Worm (Caenorhabditis elegans) whole organism, late embryonic: ENCODE data around the gene T10D4.11.

Source experiments
- C08G9.2 ChIP-seq: sonication (generic microtip); optimal IDR thresholded peaks from 2 replicates; lab custom pipeline; 2016; ENCODE audit warnings: mild to moderate bottlenecking, missing genetic modification characterization, moderate library complexity, missing compliant biosample characterization
- C38D4.7 ChIP-seq: fragments of 200-800 bp; sonication (Bioruptor generic); optimal IDR thresholded peaks from 2 replicates; lab custom pipeline; 2018; ENCODE audit warnings: mild to moderate bottlenecking, missing genetic modification characterization, moderate library complexity, missing compliant biosample characterization
- K09A11.1 ChIP-seq: sonication (generic microtip); optimal IDR thresholded peaks from 2 replicates; lab custom pipeline; 2017; ENCODE audit warnings: antibody characterized with exemption, mild to moderate bottlenecking, missing genetic modification characterization, missing compliant biosample characterization; ENCODE audit not compliant: insufficient read depth
- Y22D7AL.16 ChIP-seq: sonication (generic microtip); optimal IDR thresholded peaks from 2 replicates; lab custom pipeline; 2016; ENCODE audit warnings: missing genetic modification characterization, missing compliant biosample characterization
- ahr-1 ChIP-seq: sonication (generic microtip); optimal IDR thresholded peaks from 2 replicates; lab custom pipeline; 2016; ENCODE audit warnings: missing genetic modification characterization, missing compliant biosample characterization
- ama-1 ChIP-seq: fragments of 150-350 bp; optimal IDR thresholded peaks from 2 replicates; lab custom pipeline; 2014
- ceh-2 ChIP-seq: sonication (generic microtip); optimal IDR thresholded peaks from 2 replicates; lab custom pipeline; 2016; ENCODE audit warnings: missing genotype, missing genetic modification characterization, missing compliant biosample characterization
- ceh-34 ChIP-seq: sonication (generic microtip); optimal IDR thresholded peaks from 2 replicates; lab custom pipeline; 2016; ENCODE audit warnings: mild to moderate bottlenecking, missing genetic modification characterization, missing compliant biosample characterization
- ceh-45 ChIP-seq: fragments of 200-800 bp; sonication (Bioruptor generic); IDR thresholded peaks from 2 replicates; pipeline ENCODE4 v1.3.6; 2022; ENCODE audit warnings: missing genetic modification reagents, missing genetic modification characterization, missing compliant biosample characterization
- ceh-48 ChIP-seq: sonication (generic microtip); optimal IDR thresholded peaks from 2 replicates; lab custom pipeline; 2016; ENCODE audit warnings: missing genetic modification characterization, inconsistent platforms, missing compliant biosample characterization
- ceh-6 ChIP-seq: fragments of 200-800 bp; sonication (Bioruptor generic); optimal IDR thresholded peaks from 2 replicates; lab custom pipeline; 2018; ENCODE audit warnings: mild to moderate bottlenecking, missing genetic modification characterization, missing compliant biosample characterization
- ceh-9 ChIP-seq: sonication (generic microtip); optimal IDR thresholded peaks from 2 replicates; lab custom pipeline; 2016; ENCODE audit warnings: mild to moderate bottlenecking, missing genetic modification characterization, inconsistent platforms, missing compliant biosample characterization
- dve-1 ChIP-seq: sonication (generic microtip); optimal IDR thresholded peaks from 2 replicates; lab custom pipeline; 2017; ENCODE audit warnings: antibody characterized with exemption, mild to moderate bottlenecking, missing genetic modification characterization, missing compliant biosample characterization
- elt-2 ChIP-seq: sonication (generic microtip); optimal IDR thresholded peaks from 2 replicates; lab custom pipeline; 2016; ENCODE audit warnings: missing genetic modification reagents, missing genetic modification characterization, missing compliant biosample characterization
- ets-4 ChIP-seq: sonication (generic microtip); optimal IDR thresholded peaks from 2 replicates; lab custom pipeline; 2016; ENCODE audit warnings: missing genetic modification characterization, missing compliant biosample characterization
- fkh-10 ChIP-seq: fragments of 150-350 bp; optimal IDR thresholded peaks from 2 replicates; lab custom pipeline; 2014; ENCODE audit warnings: missing biosample characterization, missing genetic modification reagents, missing genetic modification characterization
- fkh-6 ChIP-seq: sonication (generic microtip); optimal IDR thresholded peaks from 2 replicates; lab custom pipeline; 2016; ENCODE audit warnings: missing genetic modification characterization, missing compliant biosample characterization
- hlh-15 ChIP-seq: sonication (generic microtip); optimal IDR thresholded peaks from 2 replicates; lab custom pipeline; 2016; ENCODE audit warnings: missing genetic modification characterization, missing compliant biosample characterization
- hlh-6 ChIP-seq: sonication (generic microtip); optimal IDR thresholded peaks from 2 replicates; lab custom pipeline; 2016; ENCODE audit warnings: missing genotype, missing genetic modification characterization, missing compliant biosample characterization
- hlh-8 ChIP-seq: sonication (generic microtip); optimal IDR thresholded peaks from 2 replicates; lab custom pipeline; 2016; ENCODE audit warnings: missing genotype, missing genetic modification characterization, missing compliant biosample characterization
- madf-2 ChIP-seq: sonication (generic microtip); optimal IDR thresholded peaks from 2 replicates; lab custom pipeline; 2017; ENCODE audit warnings: missing genetic modification characterization, missing compliant biosample characterization
- mec-3 ChIP-seq: sonication (generic microtip); optimal IDR thresholded peaks from 2 replicates; lab custom pipeline; 2016; ENCODE audit warnings: borderline replicate concordance, missing genetic modification characterization, missing compliant biosample characterization
- nhr-232 ChIP-seq: sonication (generic microtip); optimal IDR thresholded peaks from 2 replicates; lab custom pipeline; 2016; ENCODE audit warnings: missing genetic modification characterization, missing compliant biosample characterization
- npax-4 ChIP-seq: sonication (generic microtip); optimal IDR thresholded peaks from 2 replicates; lab custom pipeline; 2016; ENCODE audit warnings: missing genetic modification characterization, missing compliant biosample characterization
- odd-2 ChIP-seq: sonication (generic microtip); optimal IDR thresholded peaks from 2 replicates; lab custom pipeline; 2017; ENCODE audit warnings: antibody characterized with exemption, mild to moderate bottlenecking, missing genetic modification characterization, missing compliant biosample characterization
- pat-9 ChIP-seq: fragments of 200-800 bp; sonication (Bioruptor generic); optimal IDR thresholded peaks from 2 replicates; lab custom pipeline; 2018; ENCODE audit warnings: mild to moderate bottlenecking, missing genetic modification characterization, moderate library complexity, missing compliant biosample characterization
- pha-2 ChIP-seq: sonication (generic microtip); optimal IDR thresholded peaks from 2 replicates; lab custom pipeline; 2017; ENCODE audit warnings: mild to moderate bottlenecking, missing genetic modification characterization, missing compliant biosample characterization
- pqm-1 ChIP-seq: sonication (generic microtip); optimal IDR thresholded peaks from 2 replicates; lab custom pipeline; 2016; ENCODE audit warnings: missing genetic modification characterization, missing compliant biosample characterization
- pros-1 ChIP-seq: fragments of 150-350 bp; optimal IDR thresholded peaks from 2 replicates; lab custom pipeline; 2014; ENCODE audit warnings: missing biosample characterization, missing genetic modification reagents, missing genetic modification characterization
- sox-2 ChIP-seq: fragments of 200-800 bp; sonication (Bioruptor generic); IDR thresholded peaks from 2 replicates; pipeline ENCODE4 v1.3.6; 2022; ENCODE audit warnings: missing genetic modification reagents, missing genetic modification characterization, missing compliant biosample characterization
- tbx-2 ChIP-seq: sonication (generic microtip); optimal IDR thresholded peaks from 2 replicates; lab custom pipeline; 2016; ENCODE audit warnings: missing genetic modification characterization, missing compliant biosample characterization
- tbx-7 ChIP-seq: sonication (generic microtip); optimal IDR thresholded peaks from 2 replicates; lab custom pipeline; 2016; ENCODE audit warnings: missing genotype, missing genetic modification characterization, missing compliant biosample characterization
- unc-3 ChIP-seq, 2 experiments: fragments of 200-800 bp in 1 of 2; sonication (Bioruptor generic) in 1 of 2; sonication (generic microtip) in 1 of 2; conservative IDR thresholded peaks in 1 of 2; optimal IDR thresholded peaks in 1 of 2; 2 replicates each; pipeline versions ENCODE4 v1.3.6 to Lab custom; 2016 to 2022; ENCODE audit warnings: missing compliant biosample characterization in 2 of 2, missing genetic modification characterization in 2 of 2, missing genetic modification reagents in 1 of 2
- zip-5 ChIP-seq: sonication (generic microtip); optimal IDR thresholded peaks from 2 replicates; lab custom pipeline; 2016; ENCODE audit warnings: missing genetic modification characterization, missing compliant biosample characterization
- ztf-16 ChIP-seq: sonication (generic microtip); optimal IDR thresholded peaks from 2 replicates; lab custom pipeline; 2017; ENCODE audit warnings: missing genetic modification characterization, missing compliant biosample characterization

Gene T10D4.11

DNA sequence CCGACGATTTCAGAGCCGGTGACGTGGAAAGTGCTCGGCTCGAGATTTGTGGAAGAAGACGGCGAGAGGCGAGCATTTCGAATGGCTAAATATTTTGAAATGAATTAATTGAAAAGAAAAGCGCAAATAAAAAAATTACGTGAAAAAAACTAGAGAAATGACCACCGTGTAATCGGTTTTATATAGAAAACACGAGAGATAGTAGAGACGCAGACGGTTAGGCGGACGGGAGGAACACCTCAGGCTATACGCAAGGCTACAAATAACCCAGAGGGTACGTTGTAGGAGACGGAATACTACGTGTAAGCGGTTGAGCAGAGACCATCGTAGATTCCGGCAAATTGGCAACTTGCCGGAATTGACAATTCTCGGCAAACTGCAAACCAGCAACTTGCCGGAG lies 38.3 kb downstream of the T10D4.11 start, which contains the start of gene Y25C1A.13:
Gene Y25C1A.13, minus strand, starts transcription at position 101 of the 400 bp plus-strand sequence.
- TF ChIP-seq ceh-34 (tag; lab: Kevin White, UChicago) (no peak), pat-9 (no peak), ceh-9 (tag; lab: Kevin White, UChicago) (no peak), hlh-8 (tag; lab: Kevin White, UChicago) (no peak), nhr-232 (tag; lab: Kevin White, UChicago) (no peak), Y22D7AL.16 (tag; lab: Kevin White, UChicago) (no peak), madf-2 (tag; lab: Kevin White, UChicago) (no peak), ama-1 (lab: Kevin White, UChicago) (no peak), sox-2 (no peak), npax-4 (no peak), tbx-7 (tag; lab: Kevin White, UChicago) (no peak), hlh-15 (tag; lab: Kevin White, UChicago) (no peak), pros-1 (no peak)

DNA sequence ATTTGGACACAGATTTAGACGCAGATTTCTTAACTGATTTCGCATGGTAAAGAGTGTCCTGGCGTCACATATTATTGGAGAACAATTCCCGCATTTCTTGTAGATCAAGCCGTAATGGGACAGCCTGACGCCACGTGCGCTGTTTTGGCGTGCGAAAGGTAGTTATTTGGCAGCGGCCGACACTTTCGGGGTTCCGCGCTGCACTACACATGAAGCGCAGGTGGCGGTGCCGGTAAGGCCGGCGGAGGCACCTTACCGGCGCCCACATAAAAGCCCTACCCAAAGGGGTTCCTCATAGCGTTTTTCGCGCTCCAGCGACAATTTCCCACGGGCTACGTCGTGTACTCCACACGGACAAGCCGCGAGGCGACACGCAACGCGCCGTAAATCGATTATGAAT lies 39.3 kb downstream of the T10D4.11 start:
- TF ChIP-seq tbx-2 (tag; lab: Kevin White, UChicago) (no peak), pha-2 (tag; lab: Kevin White, UChicago) (no peak), fkh-6 (tag; lab: Kevin White, UChicago) (no peak)

DNA sequence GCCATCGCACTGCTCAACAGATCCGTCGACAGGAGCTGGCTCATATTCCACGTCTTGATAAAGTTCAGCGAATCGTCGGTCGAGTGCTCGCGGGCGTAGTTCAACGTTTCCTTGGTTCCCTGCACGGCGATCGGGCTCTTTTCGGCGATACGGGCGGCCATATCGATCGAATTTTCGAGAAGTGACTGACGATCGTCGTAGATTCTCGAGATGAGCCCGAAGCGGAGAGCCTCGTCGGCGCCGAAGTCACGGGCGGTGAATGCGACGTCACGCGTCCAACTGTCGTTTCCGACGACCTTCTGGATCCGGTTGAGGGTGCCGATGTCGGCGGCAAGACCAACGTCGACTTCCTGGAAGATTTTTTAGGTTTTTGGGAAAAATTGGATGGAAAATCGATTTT lies 39.9 kb downstream of the T10D4.11 start:
- TF ChIP-seq zip-5 (no peak), ahr-1 (tag; lab: Kevin White, UChicago) (no peak), ceh-45 (GFP tag; lab: Robert Waterston, UW) (no peak), npax-4 (no peak), pros-1 (no peak), elt-2 (no peak), fkh-6 (tag; lab: Kevin White, UChicago) (no peak), ztf-16 (tag; lab: Kevin White, UChicago) (no peak), pqm-1 (tag; lab: Kevin White, UChicago) (no peak), ceh-48 (no peak), ceh-6 (GFP tag; lab: Kevin White, UChicago) (no peak), pha-2 (tag; lab: Kevin White, UChicago) (no peak), pat-9 (no peak), C38D4.7 (no peak), ceh-2 (tag; lab: Kevin White, UChicago) (no peak)
- TF ChIP-seq, all 69 proteins: peak for 0

DNA sequence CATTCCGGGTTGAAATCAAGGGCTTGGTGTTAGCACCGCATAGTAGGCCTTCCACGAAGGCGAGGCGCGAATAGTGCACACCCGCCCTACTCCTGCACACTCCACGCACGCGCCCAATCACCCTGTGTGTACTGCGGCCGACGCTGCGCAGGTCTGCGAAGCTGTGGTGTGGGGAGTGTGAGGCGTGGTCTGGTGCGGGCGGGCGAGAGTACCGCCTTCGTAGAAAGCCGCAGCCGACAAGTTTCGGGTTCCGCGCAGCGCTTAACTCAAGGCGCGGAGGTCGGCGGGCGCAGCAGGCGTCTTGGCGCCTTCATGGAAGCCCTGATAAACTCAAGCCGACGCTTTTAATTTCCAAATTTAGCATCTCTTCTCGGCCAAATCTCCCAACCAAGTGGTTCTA lies 41.3 kb downstream of the T10D4.11 start:
- TF ChIP-seq madf-2 (tag; lab: Kevin White, UChicago) (no peak), hlh-6 (peak; percentile 34)

DNA sequence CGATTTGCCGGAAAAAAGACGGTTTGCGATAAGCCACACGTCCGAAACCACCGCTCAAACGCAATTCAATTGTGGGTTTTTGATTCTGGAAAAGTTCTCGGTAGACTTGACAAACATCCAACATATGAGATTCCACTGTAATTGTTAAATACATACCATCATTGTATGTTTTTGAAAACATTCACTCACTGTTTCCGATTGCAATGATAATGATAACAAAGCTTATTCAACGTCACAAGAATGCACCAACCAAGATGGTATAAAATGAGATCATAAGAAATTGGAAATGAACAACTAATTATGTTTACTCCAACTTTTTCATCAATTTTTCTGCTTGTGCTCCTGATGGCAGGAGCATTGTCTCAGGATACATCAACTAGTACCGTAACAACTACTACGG lies 43.7 kb downstream of the T10D4.11 start, which contains the start of gene clec-122:
Gene clec-122, plus strand, starts transcription at position 301 of the 400 bp plus-strand sequence.
- no peak for TF ChIP-seq C08G9.2 (tag; lab: Kevin White, UChicago)
- TF ChIP-seq K09A11.1, result no peak
- TF ChIP-seq odd-2, result no peak
- TF ChIP-seq unc-3 (GFP tag; conservative IDR thresholded peaks at IDR 0.05; lab: Robert Waterston, UW), result no peak
- no peak for TF ChIP-seq unc-3 (tag; optimal IDR thresholded peaks at IDR 0.05; lab: Kevin White, UChicago)
- TF ChIP-seq hlh-6, result no peak
- TF ChIP-seq pat-9, result no peak
- TF ChIP-seq mec-3, result no peak
- TF ChIP-seq dve-1 (tag; lab: Kevin White, UChicago), result no peak
- TF ChIP-seq ets-4, result no peak
- TF ChIP-seq fkh-10 (GFP tag; lab: Kevin White, UChicago), result no peak
